Worm (Caenorhabditis elegans): ENCODE data around the gene F54B11.9.
A peak's percentile ranks its signal among the peaks of the same experiment; 100 is the strongest.

The F54B11.9 gene

ce11 chrX:13574029-13574428 lies 31.3 kb upstream of the F54B11.9 start:
- TF ChIP-seq aly-2 (tag; optimal IDR thresholded peaks at IDR 0.05) (no peak), mdl-1 (tag; optimal IDR thresholded peaks at IDR 0.05) (no peak), ZK546.5 (tag; optimal IDR thresholded peaks at IDR 0.05) (no peak), ztf-4 (tag; optimal IDR thresholded peaks at IDR 0.05) (no peak), fos-1 (tag; optimal IDR thresholded peaks at IDR 0.05) (no peak), elt-2 (tag; optimal IDR thresholded peaks at IDR 0.05) (no peak), nfya-1 (tag; optimal IDR thresholded peaks at IDR 0.05; ENCODE audit: insufficient read depth) (no peak), fkh-2 (tag; optimal IDR thresholded peaks at IDR 0.05) (no peak), unc-39 (tag; optimal IDR thresholded peaks at IDR 0.05) (no peak), daf-12 (tag; optimal IDR thresholded peaks at IDR 0.05) (no peak), ztf-11 (tag; optimal IDR thresholded peaks at IDR 0.05) (no peak), skn-1 (tag; optimal IDR thresholded peaks at IDR 0.05) (no peak), lsy-12 (tag; optimal IDR thresholded peaks at IDR 0.05) (no peak), jun-1 (tag; optimal IDR thresholded peaks at IDR 0.05) (no peak), egl-27 (tag; optimal IDR thresholded peaks at IDR 0.05) (no peak), nhr-28 (tag; optimal IDR thresholded peaks at IDR 0.05) (no peak), pqm-1 (tag; optimal IDR thresholded peaks at IDR 0.05) (no peak), ceh-16 (tag; optimal IDR thresholded peaks at IDR 0.05) (no peak), tbx-2 (tag; optimal IDR thresholded peaks at IDR 0.05) (no peak)

- TF ChIP-seq pqm-1 (tag; optimal IDR thresholded peaks at IDR 0.05) (peak; percentile 10), lin-39 (tag; optimal IDR thresholded peaks at IDR 0.05) (no peak), elt-2 (tag; optimal IDR thresholded peaks at IDR 0.05) (peak; percentile 21), nhr-77 (tag; optimal IDR thresholded peaks at IDR 0.05) (no peak), daf-12 (tag; optimal IDR thresholded peaks at IDR 0.05) (no peak)
Observed at ce11 chrX:13578483-13578882, 26.9 kb upstream of the F54B11.9 start, which contains the start of gene F54B11.11. F54B11.11 (plus strand) TSS chrX:13578783.

ce11 chrX:13581820-13582219 lies 23.5 kb upstream of the F54B11.9 start, which contains the start of gene F54B11.10:
F54B11.10 (plus strand) TSS chrX:13582120.
- TF ChIP-seq lsy-12 (tag; optimal IDR thresholded peaks at IDR 0.05) (no peak), ceh-28 (tag; optimal IDR thresholded peaks at IDR 0.05) (no peak), nhr-237 (tag; optimal IDR thresholded peaks at IDR 0.05) (no peak), aly-2 (tag; optimal IDR thresholded peaks at IDR 0.05) (no peak), nfya-1 (tag; optimal IDR thresholded peaks at IDR 0.05; ENCODE audit: insufficient read depth) (no peak), unc-62 (GFP tag; optimal IDR thresholded peaks at IDR 0.05) (no peak), daf-12 (tag; optimal IDR thresholded peaks at IDR 0.05) (no peak), nhr-28 (tag; optimal IDR thresholded peaks at IDR 0.05) (no peak), snpc-4 (tag; optimal IDR thresholded peaks at IDR 0.05) (no peak), egl-5 (tag; optimal IDR thresholded peaks at IDR 0.05) (no peak), fos-1 (tag; optimal IDR thresholded peaks at IDR 0.05) (no peak), mdl-1 (tag; optimal IDR thresholded peaks at IDR 0.05) (no peak), mml-1 (tag; optimal IDR thresholded peaks at IDR 0.05) (no peak), zag-1 (tag; optimal IDR thresholded peaks at IDR 0.05) (no peak), sea-2 (GFP tag; optimal IDR thresholded peaks at IDR 0.05) (no peak), pqm-1 (tag; optimal IDR thresholded peaks at IDR 0.05) (no peak)

- TF ChIP-seq nhr-25 (tag; optimal IDR thresholded peaks at IDR 0.05), result peak; percentile 92
- peak; percentile 27 for TF ChIP-seq pha-4 (tag; optimal IDR thresholded peaks at IDR 0.05)
- TF ChIP-seq egl-27 (tag; optimal IDR thresholded peaks at IDR 0.05), result no peak
- peak; percentile 32 for TF ChIP-seq jun-1 (tag; optimal IDR thresholded peaks at IDR 0.05)
- no peak for TF ChIP-seq ceh-82 (tag; optimal IDR thresholded peaks at IDR 0.05)
- no peak for TF ChIP-seq nhr-67 (tag; optimal IDR thresholded peaks at IDR 0.05)
- no peak for TF ChIP-seq ceh-16 (tag; optimal IDR thresholded peaks at IDR 0.05)
- TF ChIP-seq nhr-237 (tag; optimal IDR thresholded peaks at IDR 0.05), result no peak
- TF ChIP-seq unc-62 (GFP tag; optimal IDR thresholded peaks at IDR 0.05), result peak; percentile 24
- no peak for TF ChIP-seq lin-15B (tag; optimal IDR thresholded peaks at IDR 0.05)
- TF ChIP-seq eor-1 (tag; optimal IDR thresholded peaks at IDR 0.05), result no peak
- peak; percentile 65 for TF ChIP-seq nfya-1 (tag; optimal IDR thresholded peaks at IDR 0.05; ENCODE audit: insufficient read depth)
- TF ChIP-seq fkh-10 (GFP tag; optimal IDR thresholded peaks at IDR 0.05), result no peak
- peak; percentile 46 for TF ChIP-seq elt-2 (tag; optimal IDR thresholded peaks at IDR 0.05)
- TF ChIP-seq lin-39 (tag; optimal IDR thresholded peaks at IDR 0.05), result peak; percentile 60
- no peak for TF ChIP-seq ZK546.5 (tag; optimal IDR thresholded peaks at IDR 0.05)
- TF ChIP-seq ceh-28 (tag; optimal IDR thresholded peaks at IDR 0.05), result peak; percentile 62
- peak; percentile 47 for TF ChIP-seq egl-5 (tag; optimal IDR thresholded peaks at IDR 0.05)
- TF ChIP-seq nhr-23 (tag; optimal IDR thresholded peaks at IDR 0.05), result peak; percentile 29
- TF ChIP-seq hmg-11 (tag; optimal IDR thresholded peaks at IDR 0.05), result peak; percentile 69
Observed at ce11 chrX:13583895-13584344, 21.4 kb upstream of the F54B11.9 start.

Data from whole organism, L3 larva.